Worm (Caenorhabditis elegans): ENCODE measurements around the gene wrt-8.

DNA sequence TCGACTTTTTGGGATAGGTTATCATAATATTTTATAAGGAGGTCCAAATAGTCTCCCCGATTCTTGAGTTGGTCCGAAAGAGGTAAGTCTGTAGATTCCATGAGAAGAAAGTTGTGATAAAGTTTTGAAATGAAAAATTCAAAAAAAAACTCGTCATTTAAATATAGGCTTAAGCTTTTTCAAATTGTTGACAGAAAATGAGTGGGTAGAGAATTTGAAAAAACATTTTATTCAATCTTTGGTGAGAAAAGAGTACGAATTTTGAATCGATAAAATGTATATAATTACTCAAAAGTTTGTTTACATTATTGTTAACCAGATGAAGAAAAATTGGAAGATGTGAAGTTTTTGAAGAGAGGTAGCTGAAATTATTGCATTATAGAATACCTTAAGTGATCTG, 38.9 kb downstream of the wrt-8 start, which contains the start of gene T26H8.5:
- TF ChIP-seq cog-1 (tag; optimal IDR thresholded peaks at IDR 0.05) = no peak
- no peak for TF ChIP-seq ref-1 (GFP tag; conservative IDR thresholded peaks at IDR 0.05)
- TF ChIP-seq ztf-23 (GFP tag; IDR thresholded peaks at IDR 0.05) = no peak
- no peak for TF ChIP-seq flt-1 (GFP tag; IDR thresholded peaks at IDR 0.05)
- TF ChIP-seq med-1 (GFP tag; optimal IDR thresholded peaks at IDR 0.05; ENCODE audit: insufficient read depth) = no peak
- no peak for TF ChIP-seq tab-1 (GFP tag; IDR thresholded peaks at IDR 0.05)
- TF ChIP-seq T22C8.4 (GFP tag; IDR thresholded peaks at IDR 0.05) = no peak
